Fruit fly (Drosophila melanogaster) Kc167 (cell line): ENCODE data around the gene Yip1d1.

Experiments
- Sin3A ChIP-seq: fragments of >200 bp; optimal IDR thresholded peaks from 2 replicates; lab custom pipeline; 2018; ENCODE audit warnings: missing external identifiers
- insv ChIP-seq: fragments of >200 bp; optimal IDR thresholded peaks from 3 replicates; lab custom pipeline; 2018; ENCODE audit warnings: missing external identifiers
- psq ChIP-seq: fragments of >200 bp; optimal IDR thresholded peaks from 2 replicates; lab custom pipeline; 2017; ENCODE audit warnings: missing external identifiers
- ttk ChIP-seq: sonication (Bioruptor generic); optimal IDR thresholded peaks from 2 replicates; lab custom pipeline; 2017; ENCODE audit warnings: missing external identifiers

DNA sequence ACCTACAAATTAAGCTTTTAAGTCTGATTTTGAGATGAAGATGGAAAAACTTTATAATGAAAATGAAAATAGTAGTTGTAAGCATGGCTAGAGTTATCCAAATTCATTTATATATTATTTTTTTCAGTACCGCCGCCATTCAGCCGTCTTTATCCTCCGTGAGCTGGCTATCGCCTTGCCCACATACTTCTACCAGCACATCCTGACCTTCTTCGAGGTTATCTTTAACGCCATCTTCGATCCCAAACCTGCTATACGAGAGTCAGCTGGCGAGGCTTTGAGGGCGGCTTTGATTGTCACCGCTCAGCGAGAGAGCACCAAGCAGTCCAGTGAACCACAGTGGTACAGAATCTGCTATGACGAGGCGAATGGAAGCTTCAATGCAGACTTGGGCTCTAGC lies 4.9 kb upstream of the Yip1d1 start:
- TF ChIP-seq psq (lab: Kevin White, UChicago) (no peak), Sin3A (no peak), ttk (lab: Kevin White, UChicago) (no peak), insv (lab: Kevin White, UChicago) (no peak)
